Worm (Caenorhabditis elegans): ENCODE measurements around the gene ttbk-7.

- no peak for TF ChIP-seq aly-2 (tag; optimal IDR thresholded peaks at IDR 0.05)
- TF ChIP-seq snpc-4 (tag; optimal IDR thresholded peaks at IDR 0.05), result no peak
- TF ChIP-seq nhr-11 (tag; optimal IDR thresholded peaks at IDR 0.05), result no peak
- no peak for TF ChIP-seq pqm-1 (tag; optimal IDR thresholded peaks at IDR 0.05)
Observed at ce11 chrV:12875850-12876249, 19.8 kb downstream of the ttbk-7 start.
